Worm (Caenorhabditis elegans): ENCODE data around the gene ins-7.

DNA sequence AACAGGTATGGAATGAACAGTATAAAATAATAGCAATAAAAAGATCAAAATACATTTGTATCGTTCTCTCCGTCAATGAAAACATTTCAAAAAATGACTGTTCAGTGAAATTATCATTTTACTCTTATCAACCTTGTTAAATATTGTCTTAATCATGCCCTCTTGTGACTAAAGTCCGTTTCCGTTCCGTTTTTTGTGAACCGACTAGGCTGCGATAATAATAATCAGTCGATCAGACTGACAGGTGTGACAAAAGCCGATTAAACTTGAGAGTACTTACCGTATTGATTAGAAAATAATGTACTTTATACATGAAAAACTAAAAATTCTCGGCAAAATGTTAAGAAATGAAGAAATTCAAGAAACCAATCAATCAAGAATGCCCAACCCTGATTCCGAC lies at the start of gene ins-7:
- TF ChIP-seq B0261.1 (tag; optimal IDR thresholded peaks at IDR 0.05) (no peak), mxl-1 (tag; optimal IDR thresholded peaks at IDR 0.05) (no peak), gei-17 (GFP tag; optimal IDR thresholded peaks at IDR 0.05) (no peak), ceh-58 (GFP tag; IDR thresholded peaks at IDR 0.05) (no peak), F49E8.2 (tag; optimal IDR thresholded peaks at IDR 0.05; ENCODE audit: insufficient read depth) (no peak), ekl-4 (GFP tag; IDR thresholded peaks at IDR 0.05) (no peak), T07F8.4 (tag; optimal IDR thresholded peaks at IDR 0.05) (no peak), lag-1 (GFP tag; IDR thresholded peaks at IDR 0.05) (no peak), hmg-20 (GFP tag; IDR thresholded peaks at IDR 0.05) (no peak), B0035.1 (tag; optimal IDR thresholded peaks at IDR 0.05) (no peak), pha-4 (tag; optimal IDR thresholded peaks at IDR 0.05) (no peak), snpc-4 (GFP tag; optimal IDR thresholded peaks at IDR 0.05) (no peak), snpc-4 (tag; optimal IDR thresholded peaks at IDR 0.05) (no peak), snpc-1.1 (tag; optimal IDR thresholded peaks at IDR 0.05; ENCODE audit: insufficient read depth) (no peak)

All from whole organism, young adult.